Fruit fly (Drosophila melanogaster): ENCODE data around the gene Pgant6.

Pgant6 gene

DNA sequence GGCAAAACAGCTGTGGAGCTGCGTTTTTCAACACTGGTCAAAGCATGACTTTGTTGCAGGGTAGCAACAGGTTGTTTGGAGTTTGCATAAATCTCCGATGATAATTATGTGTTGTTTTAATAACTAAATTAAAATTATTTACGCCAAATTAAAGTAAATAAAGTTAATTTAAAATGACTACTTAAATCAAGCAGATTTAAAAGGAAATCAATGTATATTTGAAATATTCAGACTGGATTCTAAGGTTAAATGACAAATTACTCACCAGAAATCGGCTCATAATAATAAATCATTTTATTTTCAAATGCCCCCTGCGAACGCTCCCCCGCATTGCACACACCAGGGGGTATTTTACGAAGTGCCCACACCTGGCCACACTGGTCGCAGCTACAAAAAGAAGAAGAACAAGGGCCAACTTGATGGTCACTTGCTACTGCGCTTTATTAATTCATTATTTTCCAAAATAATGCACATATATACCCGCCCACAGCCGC is 8.0 kb upstream of the Pgant6 start, which contains the start of the genes CG12093 and Atg2 (continued):
- TF ChIP-seq CG11247 (GFP tag; IDR thresholded peaks at IDR 0.05) (peak; percentile 94), tx (GFP tag; optimal IDR thresholded peaks at IDR 0.05) (peak; percentile 68), CG7963 (GFP tag; IDR thresholded peaks at IDR 0.05; ENCODE audit: partially characterized antibody) (no peak), CG43689 (GFP tag; IDR thresholded peaks at IDR 0.05) (peak; percentile 88), caup (GFP tag; optimal IDR thresholded peaks at IDR 0.05; ENCODE audit: severe bottlenecking) (peak; percentile 91), CG13894 (tag; optimal IDR thresholded peaks at IDR 0.05) (peak; percentile 90), ewg (GFP tag; optimal IDR thresholded peaks at IDR 0.05) (peak; percentile 81), ind (GFP tag; optimal IDR thresholded peaks at IDR 0.05) (peak; percentile 92), CG3281 (GFP tag; optimal IDR thresholded peaks at IDR 0.05) (peak; percentile 90), CG15011 (GFP tag; optimal IDR thresholded peaks at IDR 0.05) (no peak), CG16863 (GFP tag; optimal IDR thresholded peaks at IDR 0.05) (peak; percentile 73), CG9797 (GFP tag; optimal IDR thresholded peaks at IDR 0.05) (peak; percentile 83), Hand (GFP tag; optimal IDR thresholded peaks at IDR 0.05) (peak; percentile 72), pb (GFP tag; optimal IDR thresholded peaks at IDR 0.05) (peak; percentile 44), sc (optimal IDR thresholded peaks at IDR 0.05) (no peak), sc (GFP tag; optimal IDR thresholded peaks at IDR 0.05) (peak; percentile 81), CG4404 (GFP tag; IDR thresholded peaks at IDR 0.05) (peak; percentile 93), grau (tag; optimal IDR thresholded peaks at IDR 0.05) (peak; percentile 94), CG17186 (GFP tag; optimal IDR thresholded peaks at IDR 0.05) (peak; percentile 60), pfk (GFP tag; optimal IDR thresholded peaks at IDR 0.05) (no peak), her (GFP tag; optimal IDR thresholded peaks at IDR 0.05) (peak; percentile 43), chn (GFP tag; optimal IDR thresholded peaks at IDR 0.05) (peak; percentile 89), CG9727 (GFP tag; optimal IDR thresholded peaks at IDR 0.05) (peak; percentile 92), gce (GFP tag; IDR thresholded peaks at IDR 0.05) (peak; percentile 87), Bdp1 (GFP tag; optimal IDR thresholded peaks at IDR 0.05) (peak; percentile 41), Sry-δ (GFP tag; optimal IDR thresholded peaks at IDR 0.05) (peak; percentile 44), Hr39 (optimal IDR thresholded peaks at IDR 0.05) (no peak), gem (tag; optimal IDR thresholded peaks at IDR 0.05) (peak; percentile 97), CG10431 (GFP tag; optimal IDR thresholded peaks at IDR 0.05) (peak; percentile 65), Fer3 (tag; optimal IDR thresholded peaks at IDR 0.05) (peak; percentile 95), CG4282 (GFP tag; optimal IDR thresholded peaks at IDR 0.05) (peak; percentile 25), H15 (GFP tag; IDR thresholded peaks at IDR 0.05) (peak; percentile 88), CG2199 (GFP tag; IDR thresholded peaks at IDR 0.05) (0 out of 3 replicates have a peak, but pooled peaks have one; percentile 69), Poxn (GFP tag; IDR thresholded peaks at IDR 0.05) (peak; percentile 89), fu2 (GFP tag; optimal IDR thresholded peaks at IDR 0.05) (peak; percentile 78), Hr51 (GFP tag; optimal IDR thresholded peaks at IDR 0.05) (peak; percentile 90 to 94), ci (GFP tag; IDR thresholded peaks at IDR 0.05) (peak; percentile 94), tup (GFP tag; optimal IDR thresholded peaks at IDR 0.05) (peak; percentile 67), twi (tag; optimal IDR thresholded peaks at IDR 0.05) (peak; percentile 89), zen2 (GFP tag; IDR thresholded peaks at IDR 0.05; ENCODE audit: partially characterized antibody) (no peak), jigr1 (GFP tag; IDR thresholded peaks at IDR 0.05) (peak; percentile 79), E2f1 (GFP tag; IDR thresholded peaks at IDR 0.05) (peak; percentile 93), disco-r (GFP tag; optimal IDR thresholded peaks at IDR 0.05) (peak; percentile 17), CG3163 (GFP tag; optimal IDR thresholded peaks at IDR 0.05) (peak; percentile 40), CG7271 (tag; optimal IDR thresholded peaks at IDR 0.05) (peak; percentile 36), HmgZ (tag; optimal IDR thresholded peaks at IDR 0.05) (peak; percentile 93), wek (GFP tag; optimal IDR thresholded peaks at IDR 0.05) (peak; percentile 49), pzg (GFP tag; optimal IDR thresholded peaks at IDR 0.05) (peak; percentile 64), fd64A (GFP tag; optimal IDR thresholded peaks at IDR 0.05) (no peak), Neu2 (GFP tag; optimal IDR thresholded peaks at IDR 0.05; ENCODE audit: borderline replicate concordance) (no peak), ac (GFP tag; optimal IDR thresholded peaks at IDR 0.05) (peak; percentile 52)

Measured in whole organism, embryonic.